Worm (Caenorhabditis elegans): ENCODE data around the gene F54C9.9.

DNA sequence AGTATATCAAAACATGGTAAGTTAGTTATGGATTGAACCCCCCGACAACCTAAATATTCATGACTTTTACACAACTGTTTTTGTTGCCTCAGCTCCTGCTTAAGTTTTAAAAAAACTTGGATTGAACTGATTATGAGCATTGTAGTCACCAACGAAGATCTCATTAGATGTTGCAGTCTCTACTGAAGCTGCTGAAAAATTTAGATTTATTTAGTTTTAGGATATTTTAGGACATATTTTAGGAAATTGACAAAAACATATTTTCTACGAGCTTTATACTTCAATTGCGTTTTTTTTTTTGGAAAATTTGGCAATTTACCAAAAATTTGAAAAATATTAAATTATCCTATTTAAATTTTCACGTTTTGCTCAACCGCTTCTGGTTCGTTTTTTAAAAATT, 15.8 kb upstream of the F54C9.9 start, which contains the start of gene F54C9.14:
- TF ChIP-seq snpc-3.4 (tag; optimal IDR thresholded peaks at IDR 0.05) = no peak
- TF ChIP-seq F57A8.1 (GFP tag; optimal IDR thresholded peaks at IDR 0.05) = no peak
- TF ChIP-seq snpc-1.3 (tag; optimal IDR thresholded peaks at IDR 0.05; ENCODE audit: insufficient read depth) = no peak
